Worm (Caenorhabditis elegans) whole organism, L1 larva: ENCODE data around the gene sut-2.
A peak's percentile ranks its signal among the peaks of the same experiment; 100 is the strongest.

Experiments used
- C04F5.9 ChIP-seq: sonication (generic microtip); optimal IDR thresholded peaks from 2 replicates; lab custom pipeline; 2016; ENCODE audit warnings: missing genetic modification characterization, missing compliant biosample characterization
- C16A3.4 ChIP-seq: fragments of 150-350 bp; optimal IDR thresholded peaks from 2 replicates; lab custom pipeline; 2014; ENCODE audit warnings: missing biosample characterization, missing genetic modification characterization
- C34B4.2 ChIP-seq: sonication (generic microtip); optimal IDR thresholded peaks from 2 replicates; lab custom pipeline; 2017; ENCODE audit warnings: mild to moderate bottlenecking, missing genetic modification characterization, missing compliant biosample characterization
- F16B12.6 ChIP-seq: fragments of 150-350 bp; optimal IDR thresholded peaks from 2 replicates; lab custom pipeline; 2014; ENCODE audit warnings: missing biosample characterization, missing genetic modification characterization
- Y116A8C.19 ChIP-seq: sonication (generic microtip); optimal IDR thresholded peaks from 2 replicates; lab custom pipeline; 2016; ENCODE audit warnings: missing compliant biosample characterization, missing genetic modification characterization, borderline replicate concordance
- aha-1 ChIP-seq: fragments of 150-350 bp; optimal IDR thresholded peaks from 2 replicates; lab custom pipeline; 2014; ENCODE audit warnings: missing biosample characterization, missing genetic modification characterization
- alr-1 ChIP-seq: fragments of 200-800 bp; sonication (Bioruptor generic); optimal IDR thresholded peaks from 2 replicates; lab custom pipeline; 2018; ENCODE audit warnings: borderline replicate concordance, mild to moderate bottlenecking, missing genetic modification characterization, missing compliant biosample characterization
- aly-2 ChIP-seq: fragments of 150-350 bp; optimal IDR thresholded peaks from 2 replicates; lab custom pipeline; 2014; ENCODE audit warnings: missing biosample characterization, missing genetic modification characterization
- ama-1 ChIP-seq: fragments of 150-350 bp; optimal IDR thresholded peaks from 2 replicates; lab custom pipeline; 2014
- blmp-1 ChIP-seq: fragments of 150-350 bp; optimal IDR thresholded peaks from 2 replicates; lab custom pipeline; 2014; ENCODE audit warnings: missing biosample characterization, missing genetic modification characterization
- ceh-63 ChIP-seq: fragments of 200-800 bp; sonication (Bioruptor generic); optimal IDR thresholded peaks from 2 replicates; lab custom pipeline; 2018; ENCODE audit warnings: mild to moderate bottlenecking, missing genetic modification characterization, missing compliant biosample characterization
- ceh-8 ChIP-seq: fragments of 200-800 bp; sonication (Bioruptor generic); optimal IDR thresholded peaks from 2 replicates; lab custom pipeline; 2018; ENCODE audit warnings: mild to moderate bottlenecking, missing genetic modification characterization, moderate library complexity, missing compliant biosample characterization
- ceh-90 ChIP-seq: sonication (generic microtip); optimal IDR thresholded peaks from 2 replicates; lab custom pipeline; 2016; ENCODE audit warnings: missing genetic modification characterization, missing compliant biosample characterization
- efl-1 ChIP-seq, 4 experiments: fragments of 150-350 bp; optimal IDR thresholded peaks in 3 of 4; peaks in 1 of 4; 1 replicate in 1 of 4; 2 replicates in 3 of 4; lab custom pipeline; 2014; ENCODE audit warnings: missing biosample characterization in 2 of 4, missing genetic modification characterization in 2 of 4, missing genetic modification reagents in 2 of 4
- egl-13 ChIP-seq: sonication (generic microtip); optimal IDR thresholded peaks from 2 replicates; lab custom pipeline; 2016; ENCODE audit warnings: missing genotype, missing genetic modification reagents, missing genetic modification characterization, missing compliant biosample characterization
- egl-27 ChIP-seq, 2 experiments: fragments of 150-350 bp in 1 of 2; sonication (generic microtip); optimal IDR thresholded peaks; 3 replicates each; lab custom pipeline; 2017 to 2018; ENCODE audit warnings: missing biosample characterization in 2 of 2, missing genetic modification characterization in 2 of 2, missing genetic modification reagents in 2 of 2
- elt-3 ChIP-seq, 6 experiments: fragments of 150-350 bp in 1 of 6; sonication (generic microtip); optimal IDR thresholded peaks; 2 replicates each; lab custom pipeline; 2017 to 2018; ENCODE audit warnings: missing biosample characterization in 6 of 6, missing genetic modification characterization in 6 of 6, inconsistent platforms in 1 of 6
- fkh-8 ChIP-seq: sonication (generic microtip); optimal IDR thresholded peaks from 2 replicates; lab custom pipeline; 2016; ENCODE audit warnings: mild to moderate bottlenecking, missing genetic modification characterization, missing compliant biosample characterization
- fos-1 ChIP-seq: fragments of 150-350 bp; optimal IDR thresholded peaks from 2 replicates; lab custom pipeline; 2014; ENCODE audit warnings: missing biosample characterization, missing genetic modification characterization
- hlh-17 ChIP-seq: fragments of 200-800 bp; sonication (Bioruptor generic); optimal IDR thresholded peaks from 2 replicates; lab custom pipeline; 2018; ENCODE audit warnings: missing genetic modification characterization, mild to moderate bottlenecking, missing compliant biosample characterization, moderate library complexity, borderline replicate concordance
- hlh-4 ChIP-seq: sonication (generic microtip); optimal IDR thresholded peaks from 2 replicates; lab custom pipeline; 2016; ENCODE audit warnings: mild to moderate bottlenecking, missing genetic modification characterization, missing compliant biosample characterization
- hpl-2 ChIP-seq: fragments of 150-350 bp; optimal IDR thresholded peaks from 2 replicates; lab custom pipeline; 2014; ENCODE audit warnings: missing biosample characterization, missing genetic modification reagents, missing genetic modification characterization
- irx-1 ChIP-seq: sonication (generic microtip); optimal IDR thresholded peaks from 2 replicates; lab custom pipeline; 2016; ENCODE audit warnings: missing genetic modification characterization, missing compliant biosample characterization
- lin-14 ChIP-seq: fragments of 200-800 bp; sonication (Bioruptor generic); optimal IDR thresholded peaks from 2 replicates; lab custom pipeline; 2018; ENCODE audit warnings: mild to moderate bottlenecking, missing genetic modification characterization, moderate library complexity, missing compliant biosample characterization
- lin-15B ChIP-seq: fragments of 150-350 bp; sonication (generic microtip); optimal IDR thresholded peaks from 3 replicates; lab custom pipeline; 2014; ENCODE audit warnings: missing biosample characterization, missing genetic modification characterization
- lin-35 ChIP-seq, 2 experiments: fragments of 150-350 bp; optimal IDR thresholded peaks; 2 replicates each; lab custom pipeline; 2014; ENCODE audit warnings: missing biosample characterization in 2 of 2, missing genetic modification characterization in 2 of 2, missing genetic modification reagents in 2 of 2
- lin-39 ChIP-seq: fragments of 150-350 bp; optimal IDR thresholded peaks from 2 replicates; lab custom pipeline; 2014; ENCODE audit warnings: missing biosample characterization, missing genetic modification reagents, missing genetic modification characterization
- lir-3 ChIP-seq: sonication (generic microtip); optimal IDR thresholded peaks from 2 replicates; lab custom pipeline; 2016; ENCODE audit warnings: mild to moderate bottlenecking, missing genetic modification characterization, moderate library complexity, missing compliant biosample characterization; ENCODE audit not compliant: poor library complexity
- mab-9 ChIP-seq: fragments of 200-800 bp; sonication (Bioruptor generic); IDR thresholded peaks from 2 replicates; pipeline ENCODE4 v1.3.6; 2022; ENCODE audit warnings: missing genetic modification reagents, missing genetic modification characterization, missing compliant biosample characterization
- mdl-1 ChIP-seq, 2 experiments: fragments of 150-350 bp; optimal IDR thresholded peaks; 2 replicates each; lab custom pipeline; 2014 to 2017; ENCODE audit warnings: missing biosample characterization in 2 of 2, missing genetic modification characterization in 2 of 2, inconsistent platforms in 1 of 2
- mep-1 ChIP-seq: fragments of 150-350 bp; optimal IDR thresholded peaks from 2 replicates; lab custom pipeline; 2014; ENCODE audit warnings: missing biosample characterization, missing genetic modification characterization
- nhr-237 ChIP-seq: fragments of 150-350 bp; optimal IDR thresholded peaks from 2 replicates; lab custom pipeline; 2014; ENCODE audit warnings: missing biosample characterization, missing genetic modification characterization
- nhr-28 ChIP-seq: fragments of 150-350 bp; optimal IDR thresholded peaks from 2 replicates; lab custom pipeline; 2014; ENCODE audit warnings: missing biosample characterization, missing genetic modification characterization
- nhr-47 ChIP-seq: sonication (generic microtip); optimal IDR thresholded peaks from 2 replicates; lab custom pipeline; 2016; ENCODE audit warnings: mild to moderate bottlenecking, missing genetic modification characterization, moderate library complexity, missing compliant biosample characterization
- nhr-71 ChIP-seq: sonication (generic microtip); optimal IDR thresholded peaks from 2 replicates; lab custom pipeline; 2016; ENCODE audit warnings: mild to moderate bottlenecking, missing genetic modification characterization, moderate library complexity, missing compliant biosample characterization
- nhr-76 ChIP-seq: sonication (generic microtip); optimal IDR thresholded peaks from 2 replicates; lab custom pipeline; 2017; ENCODE audit warnings: missing biosample characterization, missing genetic modification characterization
- nhr-84 ChIP-seq: sonication (generic microtip); optimal IDR thresholded peaks from 2 replicates; lab custom pipeline; 2017; ENCODE audit warnings: missing biosample characterization, missing genetic modification characterization
- nhr-90 ChIP-seq: sonication (generic microtip); optimal IDR thresholded peaks from 2 replicates; lab custom pipeline; 2016; ENCODE audit warnings: mild to moderate bottlenecking, missing genetic modification characterization, missing compliant biosample characterization; ENCODE audit not compliant: poor library complexity
- snpc-4 ChIP-seq: fragments of 150-350 bp; optimal IDR thresholded peaks from 2 replicates; lab custom pipeline; 2014; ENCODE audit warnings: missing biosample characterization, missing genetic modification characterization
- sox-4 ChIP-seq: sonication (generic microtip); optimal IDR thresholded peaks from 2 replicates; lab custom pipeline; 2016; ENCODE audit warnings: missing genetic modification characterization, missing compliant biosample characterization
- sptf-1 ChIP-seq: fragments of 150-350 bp; optimal IDR thresholded peaks from 2 replicates; lab custom pipeline; 2014; ENCODE audit warnings: missing biosample characterization, missing genetic modification characterization
- sup-37 ChIP-seq: fragments of 200-800 bp; sonication (Bioruptor generic); optimal IDR thresholded peaks from 2 replicates; lab custom pipeline; 2018; ENCODE audit warnings: mild to moderate bottlenecking, missing genetic modification characterization, missing compliant biosample characterization
- swsn-7 ChIP-seq: sonication (generic microtip); optimal IDR thresholded peaks from 2 replicates; lab custom pipeline; 2016; ENCODE audit warnings: missing genetic modification characterization, missing compliant biosample characterization
- tbx-2 ChIP-seq: sonication (generic microtip); optimal IDR thresholded peaks from 2 replicates; lab custom pipeline; 2016; ENCODE audit warnings: missing genetic modification characterization, missing compliant biosample characterization
- tlp-1 ChIP-seq: fragments of 150-350 bp; optimal IDR thresholded peaks from 2 replicates; lab custom pipeline; 2014; ENCODE audit warnings: missing biosample characterization, missing genetic modification characterization
- unc-130 ChIP-seq: fragments of 150-350 bp; optimal IDR thresholded peaks from 2 replicates; lab custom pipeline; 2017; ENCODE audit warnings: missing biosample characterization, missing genetic modification characterization, inconsistent platforms
- unc-30 ChIP-seq: sonication (generic microtip); optimal IDR thresholded peaks from 2 replicates; lab custom pipeline; 2017; ENCODE audit warnings: missing biosample characterization, missing genetic modification characterization
- unc-62 ChIP-seq: fragments of 150-350 bp; optimal IDR thresholded peaks from 2 replicates; lab custom pipeline; 2014; ENCODE audit warnings: missing biosample characterization, missing genetic modification reagents, missing genetic modification characterization
- xbp-1 ChIP-seq: sonication (generic microtip); optimal IDR thresholded peaks from 2 replicates; lab custom pipeline; 2016; ENCODE audit warnings: missing genetic modification characterization, missing compliant biosample characterization
- ztf-11 ChIP-seq, 2 experiments: sonication (generic microtip); optimal IDR thresholded peaks; 2 replicates each; lab custom pipeline; 2016 to 2017; ENCODE audit warnings: missing genetic modification characterization in 2 of 2, missing biosample characterization in 1 of 2, missing compliant biosample characterization in 1 of 2

The sut-2 gene

DNA sequence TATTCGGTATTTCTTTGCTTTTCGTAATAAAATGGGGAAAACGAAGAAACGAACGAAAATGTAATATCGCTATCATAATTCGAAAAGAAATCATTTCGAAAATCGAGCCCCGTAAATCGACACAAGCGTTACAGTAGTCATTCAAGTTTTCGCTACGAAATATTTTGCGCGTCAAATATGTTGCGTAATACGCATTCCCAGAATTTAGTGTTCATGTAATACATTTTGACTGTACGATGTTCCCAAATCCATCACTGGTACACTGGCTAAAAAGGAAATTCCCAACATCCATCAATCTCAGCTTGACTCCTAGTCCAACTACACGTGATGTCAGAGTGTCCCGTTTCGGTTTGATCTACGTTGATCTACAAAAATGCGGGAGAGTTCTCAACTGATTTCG lies 41.9 kb downstream of the sut-2 start:
- TF ChIP-seq nhr-90 (tag; lab: Kevin White, UChicago) (no peak), lin-15B (no peak), ceh-90 (tag; lab: Kevin White, UChicago) (no peak), tbx-2 (tag; lab: Kevin White, UChicago) (no peak), snpc-4 (tag; lab: Kevin White, UChicago) (no peak), efl-1 (optimal IDR thresholded peaks at IDR 0.05; lab: Kevin White, UChicago) (no peak), efl-1 (GFP tag; optimal IDR thresholded peaks at IDR 0.05 in 1 of 2; lab: Kevin White, UChicago) (peak in 1 of 2 experiments; percentile 54), C16A3.4 (no peak)

DNA sequence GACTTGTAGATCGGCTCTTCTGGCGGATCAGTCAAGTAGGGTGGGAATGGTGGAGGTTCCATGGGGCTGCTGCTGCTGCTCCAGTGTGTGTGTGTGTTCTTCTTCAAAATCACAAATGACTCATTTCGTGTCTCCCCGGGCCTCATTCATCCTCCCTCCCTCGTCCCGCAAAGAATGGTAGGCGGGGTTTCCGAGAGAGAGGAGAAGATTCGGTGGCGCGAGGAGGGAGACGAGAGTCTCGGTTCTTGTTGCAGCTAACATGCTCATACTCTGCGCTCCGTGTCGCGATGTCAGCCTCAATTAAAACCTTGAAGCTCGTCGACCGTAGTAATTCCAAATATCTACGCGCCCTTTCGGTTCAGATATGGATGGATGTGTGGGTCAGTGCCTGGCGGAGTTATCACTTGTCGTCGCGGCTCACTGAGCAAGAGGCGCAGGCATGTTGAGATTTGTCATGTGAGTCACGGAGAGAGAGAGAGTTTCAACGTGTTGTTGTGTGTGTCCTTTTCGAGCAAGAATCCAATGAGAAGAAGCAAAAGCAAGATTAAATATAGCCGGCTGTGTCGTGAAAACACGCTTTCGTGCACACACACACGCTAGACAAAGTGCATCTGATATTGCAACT lies 42.9 kb downstream of the sut-2 start:
- TF ChIP-seq egl-27 (tag; optimal IDR thresholded peaks at IDR 0.05; lab: Kevin White, UChicago) (no peak), nhr-28 (tag; lab: Kevin White, UChicago) (no peak), sox-4 (tag; lab: Kevin White, UChicago) (peak; percentile 50), blmp-1 (tag; lab: Kevin White, UChicago) (no peak), Y116A8C.19 (no peak), fkh-8 (tag; lab: Kevin White, UChicago) (peak; percentile 84), egl-13 (peak; percentile 50), C16A3.4 (no peak), unc-130 (tag; lab: Kevin White, UChicago) (no peak), lin-35 (GFP tag; optimal IDR thresholded peaks at IDR 0.05; lab: Kevin White, UChicago) (no peak), aly-2 (tag; lab: Kevin White, UChicago) (no peak), lir-3 (no peak), nhr-71 (peak; percentile 75), aha-1 (tag; lab: Kevin White, UChicago) (no peak), nhr-76 (tag; lab: Kevin White, UChicago) (no peak), hlh-17 (GFP tag; lab: Kevin White, UChicago) (no peak), unc-62 (GFP tag; lab: Kevin White, UChicago) (no peak), xbp-1 (no peak), fos-1 (tag; lab: Kevin White, UChicago) (no peak), C04F5.9 (tag; lab: Kevin White, UChicago) (no peak), C34B4.2 (no peak), irx-1 (tag; lab: Kevin White, UChicago) (no peak), mab-9 (GFP tag; lab: Robert Waterston, UW) (no peak), F16B12.6 (tag; lab: Kevin White, UChicago) (no peak), mdl-1 (tag; optimal IDR thresholded peaks at IDR 0.05; lab: Kevin White, UChicago) (no peak), ceh-8 (GFP tag; lab: Kevin White, UChicago) (no peak), tlp-1 (tag; lab: Kevin White, UChicago) (no peak), lin-14 (peak; percentile 69), unc-30 (tag; lab: Kevin White, UChicago) (no peak), ztf-11 (tag; optimal IDR thresholded peaks at IDR 0.05; lab: Kevin White, UChicago) (no peak), swsn-7 (tag; lab: Kevin White, UChicago) (peak; percentile 35), tbx-2 (tag; lab: Kevin White, UChicago) (no peak), efl-1 (optimal IDR thresholded peaks at IDR 0.05; lab: Kevin White, UChicago) (no peak), efl-1 (GFP tag; optimal IDR thresholded peaks at IDR 0.05 in 1 of 2; lab: Kevin White, UChicago) (no peak), lin-39 (tag; lab: Kevin White, UChicago) (no peak), nhr-84 (tag; lab: Kevin White, UChicago) (no peak), nhr-47 (tag; lab: Kevin White, UChicago) (peak; percentile 55), ama-1 (lab: Kevin White, UChicago) (no peak), mep-1 (no peak), elt-3 (tag; optimal IDR thresholded peaks at IDR 0.05; lab: Kevin White, UChicago) (no peak), ceh-63 (GFP tag; lab: Kevin White, UChicago) (no peak), lin-15B (no peak), hpl-2 (GFP tag; lab: Kevin White, UChicago) (no peak), hlh-4 (tag; lab: Kevin White, UChicago) (no peak), sptf-1 (tag; lab: Kevin White, UChicago) (no peak), nhr-237 (tag; lab: Kevin White, UChicago) (no peak), sup-37 (no peak), alr-1 (no peak)
